Worm (Caenorhabditis elegans) whole organism, L3 larva: Measurements from ENCODE around the gene clec-78.

ENCODE experiments used
- R02D3.7 ChIP-seq: fragments of 150-350 bp; optimal IDR thresholded peaks from 2 replicates; lab custom pipeline; 2014; ENCODE audit warnings: missing biosample characterization, missing genetic modification characterization
- ZK546.5 ChIP-seq: sonication (generic microtip); optimal IDR thresholded peaks from 2 replicates; lab custom pipeline; 2017; ENCODE audit warnings: missing biosample characterization, missing genetic modification characterization
- aly-2 ChIP-seq: fragments of 150-350 bp; optimal IDR thresholded peaks from 2 replicates; lab custom pipeline; 2014; ENCODE audit warnings: missing biosample characterization, missing genetic modification characterization
- ama-1 ChIP-seq: fragments of 150-350 bp; optimal IDR thresholded peaks from 2 replicates; lab custom pipeline; 2018
- ceh-16 ChIP-seq: sonication (generic microtip); optimal IDR thresholded peaks from 2 replicates; lab custom pipeline; 2017; ENCODE audit warnings: missing biosample characterization, missing genetic modification characterization
- ceh-28 ChIP-seq: fragments of 150-350 bp; optimal IDR thresholded peaks from 2 replicates; lab custom pipeline; 2014; ENCODE audit warnings: missing biosample characterization, missing genetic modification reagents, missing genetic modification characterization
- ceh-82 ChIP-seq: fragments of 150-350 bp; optimal IDR thresholded peaks from 2 replicates; lab custom pipeline; 2014; ENCODE audit warnings: missing biosample characterization, missing genetic modification characterization
- daf-12 ChIP-seq: fragments of 150-350 bp; optimal IDR thresholded peaks from 2 replicates; lab custom pipeline; 2014; ENCODE audit warnings: missing biosample characterization, missing genetic modification reagents, missing genetic modification characterization
- egl-5 ChIP-seq: fragments of 150-350 bp; optimal IDR thresholded peaks from 2 replicates; lab custom pipeline; 2017; ENCODE audit warnings: missing biosample characterization, missing genetic modification reagents, missing genetic modification characterization, inconsistent platforms
- elt-3 ChIP-seq, 3 experiments: fragments of 150-350 bp in 1 of 3; sonication (generic microtip) in 2 of 3; optimal IDR thresholded peaks; 2 replicates in 2 of 3; 4 replicates in 1 of 3; lab custom pipeline; 2014 to 2017; ENCODE audit warnings: missing biosample characterization in 3 of 3, missing genetic modification characterization in 3 of 3
- eor-1 ChIP-seq, 2 experiments: fragments of 150-350 bp; optimal IDR thresholded peaks; 2 replicates each; lab custom pipeline; 2014 to 2018; ENCODE audit warnings: missing biosample characterization in 2 of 2, missing genetic modification characterization in 2 of 2
- fkh-2 ChIP-seq: fragments of 150-350 bp; optimal IDR thresholded peaks from 2 replicates; lab custom pipeline; 2014; ENCODE audit warnings: missing biosample characterization, missing genetic modification reagents, missing genetic modification characterization
- fos-1 ChIP-seq: fragments of 150-350 bp; optimal IDR thresholded peaks from 2 replicates; lab custom pipeline; 2014; ENCODE audit warnings: missing biosample characterization, missing genetic modification characterization
- hmg-11 ChIP-seq: sonication (generic microtip); optimal IDR thresholded peaks from 2 replicates; lab custom pipeline; 2016; ENCODE audit warnings: missing genetic modification characterization, missing compliant biosample characterization
- jun-1 ChIP-seq: fragments of 150-350 bp; optimal IDR thresholded peaks from 2 replicates; lab custom pipeline; 2014; ENCODE audit warnings: missing biosample characterization, missing genetic modification reagents, missing genetic modification characterization
- lin-15B ChIP-seq: fragments of 150-350 bp; optimal IDR thresholded peaks from 2 replicates; lab custom pipeline; 2014; ENCODE audit warnings: missing biosample characterization, missing genetic modification characterization
- lin-39 ChIP-seq: fragments of 150-350 bp; optimal IDR thresholded peaks from 2 replicates; lab custom pipeline; 2018; ENCODE audit warnings: missing biosample characterization, missing genetic modification reagents, missing genetic modification characterization
- lsy-12 ChIP-seq: sonication (generic microtip); optimal IDR thresholded peaks from 2 replicates; lab custom pipeline; 2016; ENCODE audit warnings: mild to moderate bottlenecking, missing genetic modification characterization, missing compliant biosample characterization
- mdl-1 ChIP-seq: fragments of 150-350 bp; optimal IDR thresholded peaks from 2 replicates; lab custom pipeline; 2014; ENCODE audit warnings: missing biosample characterization, missing genetic modification characterization
- mml-1 ChIP-seq: fragments of 150-350 bp; sonication (generic microtip); optimal IDR thresholded peaks from 3 replicates; lab custom pipeline; 2014; ENCODE audit warnings: missing biosample characterization, missing genetic modification characterization
- nfya-1 ChIP-seq: sonication (generic microtip); optimal IDR thresholded peaks from 2 replicates; lab custom pipeline; 2017; ENCODE audit warnings: missing genetic modification characterization, mild to moderate bottlenecking, missing compliant biosample characterization, antibody characterized with exemption, moderate library complexity; ENCODE audit not compliant: insufficient read depth
- nhr-12 ChIP-seq: fragments of 150-350 bp; optimal IDR thresholded peaks from 2 replicates; lab custom pipeline; 2014; ENCODE audit warnings: missing biosample characterization, missing genetic modification characterization
- nhr-43 ChIP-seq: sonication (generic microtip); optimal IDR thresholded peaks from 2 replicates; lab custom pipeline; 2016; ENCODE audit warnings: mild to moderate bottlenecking, missing genetic modification characterization, missing compliant biosample characterization; ENCODE audit not compliant: poor library complexity, severe bottlenecking
- nhr-67 ChIP-seq: fragments of 150-350 bp; optimal IDR thresholded peaks from 2 replicates; lab custom pipeline; 2014; ENCODE audit warnings: missing biosample characterization, missing genetic modification characterization
- nhr-76 ChIP-seq: fragments of 150-350 bp; sonication (generic microtip); optimal IDR thresholded peaks from 5 replicates; lab custom pipeline; 2014; ENCODE audit warnings: missing biosample characterization, missing genetic modification characterization
- nhr-77 ChIP-seq: fragments of 150-350 bp; optimal IDR thresholded peaks from 2 replicates; lab custom pipeline; 2014; ENCODE audit warnings: missing biosample characterization, missing genetic modification characterization
- sea-2 ChIP-seq: fragments of 150-350 bp; sonication (generic microtip); optimal IDR thresholded peaks from 4 replicates; lab custom pipeline; 2014; ENCODE audit warnings: missing biosample characterization, missing genetic modification reagents, missing genetic modification characterization
- skn-1 ChIP-seq: fragments of 150-350 bp; optimal IDR thresholded peaks from 2 replicates; lab custom pipeline; 2014; ENCODE audit warnings: missing biosample characterization, missing genetic modification characterization
- snpc-4 ChIP-seq: fragments of 150-350 bp; optimal IDR thresholded peaks from 2 replicates; lab custom pipeline; 2014; ENCODE audit warnings: missing biosample characterization, missing genetic modification characterization
- tbx-2 ChIP-seq: sonication (generic microtip); optimal IDR thresholded peaks from 2 replicates; lab custom pipeline; 2016; ENCODE audit warnings: mild to moderate bottlenecking, missing genetic modification characterization, missing compliant biosample characterization
- unc-39 ChIP-seq: sonication (generic microtip); optimal IDR thresholded peaks from 4 replicates; lab custom pipeline; 2017; ENCODE audit warnings: missing biosample characterization, missing genetic modification characterization
- zag-1 ChIP-seq: fragments of 150-350 bp; optimal IDR thresholded peaks from 2 replicates; lab custom pipeline; 2014; ENCODE audit warnings: missing biosample characterization, missing genetic modification characterization
- ztf-11 ChIP-seq: fragments of 150-350 bp; optimal IDR thresholded peaks from 2 replicates; lab custom pipeline; 2014; ENCODE audit warnings: missing biosample characterization, missing genetic modification characterization
- ztf-4 ChIP-seq: fragments of 150-350 bp; optimal IDR thresholded peaks from 2 replicates; lab custom pipeline; 2014; ENCODE audit warnings: missing biosample characterization, missing genetic modification characterization

Gene clec-78

DNA sequence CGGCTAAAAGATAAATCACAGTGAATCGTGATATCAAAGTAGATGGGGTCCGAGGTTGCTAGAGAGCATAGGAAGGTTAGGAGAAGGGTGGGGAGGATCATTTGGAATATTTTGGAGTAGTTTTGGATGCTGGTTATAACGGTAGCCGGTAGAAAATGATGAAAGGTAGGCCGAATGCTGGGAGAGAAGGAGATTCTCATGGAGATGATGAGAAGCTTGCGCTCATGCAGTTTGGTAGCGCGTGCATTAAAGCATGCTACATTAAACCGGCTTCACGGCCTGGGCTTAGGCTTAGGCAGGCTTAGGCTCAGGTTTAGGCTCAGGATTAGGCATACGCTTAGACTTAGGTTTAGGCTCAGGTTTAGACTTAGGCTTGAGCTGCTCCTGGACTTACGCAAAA lies 5.4 kb downstream of the clec-78 start, which contains the start of gene F47C12.13:
Gene F47C12.13 (minus strand): TSS at position 101 of the 400 bp plus-strand sequence.
- TF ChIP-seq snpc-4 (tag; lab: Kevin White, UChicago) = no peak
- no peak for TF ChIP-seq nhr-76
- TF ChIP-seq lsy-12 = no peak
- no peak for TF ChIP-seq nhr-43 (tag; lab: Kevin White, UChicago)
- no peak for TF ChIP-seq ceh-16 (tag; lab: Kevin White, UChicago)
- TF ChIP-seq elt-3 (tag; optimal IDR thresholded peaks at IDR 0.05; lab: Kevin White, UChicago) = no peak
- no peak for TF ChIP-seq lin-39 (tag; lab: Kevin White, UChicago)
- no peak for TF ChIP-seq mdl-1 (tag; lab: Kevin White, UChicago)
- TF ChIP-seq unc-39 = no peak
- TF ChIP-seq nhr-67 (tag; lab: Kevin White, UChicago) = no peak
- no peak for TF ChIP-seq egl-5 (tag; lab: Kevin White, UChicago)
- TF ChIP-seq ztf-11 (tag; lab: Kevin White, UChicago) = no peak

DNA sequence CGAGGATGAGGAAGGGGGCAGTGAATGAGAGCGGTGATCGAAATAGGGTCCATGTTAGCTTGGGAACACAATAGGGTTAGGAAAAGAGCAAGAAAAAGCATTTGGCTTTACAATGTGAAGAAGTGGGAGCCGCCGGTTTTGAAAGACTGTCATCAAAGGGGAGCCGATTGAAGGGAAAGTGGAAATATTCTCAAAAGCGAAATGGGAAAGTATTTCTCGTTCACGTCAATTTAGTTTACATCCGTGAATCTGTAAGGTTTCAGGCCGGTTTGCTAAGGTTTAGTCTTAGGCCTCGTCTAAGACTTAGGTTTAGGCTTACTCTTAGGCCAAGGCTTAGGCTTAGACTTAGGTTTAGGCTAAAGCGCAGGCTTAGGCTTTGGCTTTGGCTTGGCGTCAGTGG lies 6.5 kb downstream of the clec-78 start, which contains the start of gene F47C12.7:
Gene F47C12.7 (minus strand): TSS at position 101 of the 400 bp plus-strand sequence.
- no peak for TF ChIP-seq ceh-82 (tag; lab: Kevin White, UChicago)
- TF ChIP-seq nhr-12 (tag; lab: Kevin White, UChicago) = no peak
- TF ChIP-seq nfya-1 (tag; lab: Kevin White, UChicago) = no peak

DNA sequence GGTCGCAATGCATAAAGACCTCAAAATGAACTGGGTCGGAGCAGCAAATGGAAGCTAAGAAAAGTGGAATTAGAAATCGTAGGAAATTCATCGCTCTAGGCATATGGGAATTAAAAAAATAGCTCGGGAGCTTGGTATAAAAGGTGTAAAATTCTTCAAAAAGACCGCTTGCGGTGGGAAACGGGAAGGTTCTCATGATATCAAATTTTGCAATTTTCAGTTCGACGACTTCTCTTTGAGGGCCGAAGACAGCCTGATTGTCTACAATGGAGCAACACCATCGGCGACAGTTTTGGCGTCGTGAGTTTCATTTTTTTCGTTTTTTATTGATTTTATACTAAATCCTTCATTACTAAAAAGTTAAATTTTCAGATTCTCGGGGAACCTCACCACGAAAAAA lies 9.6 kb downstream of the clec-78 start, which contains the start of gene F47C12.8:
Gene F47C12.8 (minus strand): TSS at position 101 of the 400 bp plus-strand sequence.
- TF ChIP-seq nhr-67 (tag; lab: Kevin White, UChicago) (no peak), nhr-12 (tag; lab: Kevin White, UChicago) (no peak), eor-1 (tag; optimal IDR thresholded peaks at IDR 0.05; lab: Kevin White, UChicago) (no peak), ceh-28 (tag; lab: Kevin White, UChicago) (no peak), fos-1 (tag; lab: Kevin White, UChicago) (no peak), tbx-2 (tag; lab: Kevin White, UChicago) (no peak), egl-5 (tag; lab: Kevin White, UChicago) (no peak), hmg-11 (tag; lab: Kevin White, UChicago) (no peak), elt-3 (tag; optimal IDR thresholded peaks at IDR 0.05; lab: Kevin White, UChicago) (no peak), ztf-11 (tag; lab: Kevin White, UChicago) (no peak), jun-1 (tag; lab: Kevin White, UChicago) (no peak), skn-1 (no peak), lsy-12 (no peak)
- TF ChIP-seq, all 47 proteins: peak for 0

DNA sequence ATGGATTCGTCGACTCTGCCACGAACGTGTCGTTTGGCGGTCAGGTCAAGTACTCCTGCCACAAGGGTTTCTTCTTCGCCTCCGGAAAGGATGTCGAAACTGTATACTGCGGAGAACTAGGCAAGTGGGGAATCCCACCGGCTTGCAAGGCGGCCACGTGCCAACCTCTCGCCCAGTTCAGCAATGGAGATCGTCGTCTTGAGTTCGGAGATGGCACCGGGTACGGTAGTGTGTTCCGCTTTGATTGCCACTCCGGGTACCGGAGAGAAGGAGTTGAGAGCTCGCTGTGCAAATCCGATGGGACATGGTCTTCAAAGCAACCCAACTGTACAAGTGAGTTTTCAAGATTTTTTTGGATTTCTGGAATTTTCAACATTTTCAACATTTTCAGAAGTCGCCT lies 10.8 kb downstream of the clec-78 start:
- TF ChIP-seq nhr-77 (tag; lab: Kevin White, UChicago) (no peak), nhr-76 (no peak), R02D3.7 (tag; lab: Kevin White, UChicago) (no peak), ama-1 (lab: Kevin White, UChicago) (no peak), ceh-82 (tag; lab: Kevin White, UChicago) (no peak), aly-2 (tag; lab: Kevin White, UChicago) (no peak), sea-2 (GFP tag; lab: Kevin White, UChicago) (no peak), nhr-12 (tag; lab: Kevin White, UChicago) (no peak)

DNA sequence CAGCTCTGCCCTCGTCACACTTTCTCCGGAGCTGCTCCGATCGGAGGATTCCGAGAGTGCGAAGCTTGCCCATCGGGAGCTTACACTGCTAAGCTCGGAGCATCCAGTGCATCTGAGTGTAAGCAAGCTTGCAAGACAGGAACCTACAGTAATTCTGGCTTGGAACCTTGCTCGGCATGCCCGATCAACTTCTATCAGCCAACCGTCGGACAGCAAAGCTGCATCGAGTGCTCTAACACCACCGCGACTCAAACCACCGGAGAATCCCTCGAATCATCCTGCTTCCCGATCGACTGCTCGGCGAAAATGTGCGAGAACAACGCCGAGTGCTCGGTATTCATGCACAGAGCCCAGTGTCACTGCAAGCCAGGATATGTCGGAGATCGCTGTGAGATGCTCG lies 15.3 kb downstream of the clec-78 start:
- TF ChIP-seq ZK546.5 (no peak), jun-1 (tag; lab: Kevin White, UChicago) (no peak), eor-1 (tag; optimal IDR thresholded peaks at IDR 0.05; lab: Kevin White, UChicago) (no peak), nhr-43 (tag; lab: Kevin White, UChicago) (no peak), elt-3 (tag; optimal IDR thresholded peaks at IDR 0.05; lab: Kevin White, UChicago) (no peak), mml-1 (tag; lab: Kevin White, UChicago) (no peak), ztf-4 (tag; lab: Kevin White, UChicago) (no peak), lin-15B (tag; lab: Kevin White, UChicago) (no peak), hmg-11 (tag; lab: Kevin White, UChicago) (no peak), fkh-2 (tag; lab: Kevin White, UChicago) (no peak), daf-12 (tag; lab: Kevin White, UChicago) (no peak), ceh-82 (tag; lab: Kevin White, UChicago) (no peak), lin-39 (tag; lab: Kevin White, UChicago) (no peak), snpc-4 (tag; lab: Kevin White, UChicago) (no peak), zag-1 (no peak)
